Worm (Caenorhabditis elegans): Measurements from ENCODE around the gene Y32F6A.4.

Y32F6A.4 gene

ce11 chrV:10460685-10461084 is 26.8 kb upstream of the Y32F6A.4 start (continued):
- TF ChIP-seq C16A3.4 (tag; optimal IDR thresholded peaks at IDR 0.05), result no peak
- TF ChIP-seq lsy-2 (tag; optimal IDR thresholded peaks at IDR 0.05), result peak in 1 of 2 experiments; percentile 29
- no peak; the same call in 1 of the 2 replicates for TF ChIP-seq nhr-19 (GFP tag; conservative IDR thresholded peaks at IDR 0.05)
- TF ChIP-seq efl-1 (optimal IDR thresholded peaks at IDR 0.05), result no peak
- TF ChIP-seq efl-1 (GFP tag; optimal IDR thresholded peaks at IDR 0.05 in 1 of 2), result no peak
- peak; percentile 24; the same call in 1 of the 2 replicates for TF ChIP-seq grh-1 (GFP tag; IDR thresholded peaks at IDR 0.05)
- TF ChIP-seq jun-1 (tag; optimal IDR thresholded peaks at IDR 0.05), result no peak
- TF ChIP-seq nhr-77 (tag; optimal IDR thresholded peaks at IDR 0.05), result no peak
- TF ChIP-seq blmp-1 (tag; optimal IDR thresholded peaks at IDR 0.05), result peak; percentile 70
- TF ChIP-seq egl-27 (tag; optimal IDR thresholded peaks at IDR 0.05), result no peak
- peak; percentile 90 for TF ChIP-seq nhr-85 (tag)
- no peak for TF ChIP-seq ztf-4 (tag; optimal IDR thresholded peaks at IDR 0.05)
- no peak for TF ChIP-seq zip-4 (GFP tag; optimal IDR thresholded peaks at IDR 0.05)
- no peak for TF ChIP-seq ama-1 (optimal IDR thresholded peaks at IDR 0.05)
- no peak for TF ChIP-seq fkh-4 (tag; optimal IDR thresholded peaks at IDR 0.05; ENCODE audit: borderline replicate concordance)
- no peak for TF ChIP-seq xbp-1 (tag; optimal IDR thresholded peaks at IDR 0.05)
- TF ChIP-seq swsn-7 (tag; optimal IDR thresholded peaks at IDR 0.05), result no peak
- no peak for TF ChIP-seq nhr-84 (tag; optimal IDR thresholded peaks at IDR 0.05)
- no peak for TF ChIP-seq nhr-76 (tag; optimal IDR thresholded peaks at IDR 0.05)
- no peak for TF ChIP-seq C34B4.2 (tag; optimal IDR thresholded peaks at IDR 0.05)
- no peak for TF ChIP-seq lin-39 (tag; optimal IDR thresholded peaks at IDR 0.05)
- no peak for TF ChIP-seq nhr-47 (tag; optimal IDR thresholded peaks at IDR 0.05)
- TF ChIP-seq snu-23 (GFP tag; optimal IDR thresholded peaks at IDR 0.05), result peak; percentile 30
- TF ChIP-seq pag-3 (tag; optimal IDR thresholded peaks at IDR 0.05; ENCODE audit: borderline replicate concordance, insufficient read depth), result no peak
- TF ChIP-seq nhr-12 (tag; optimal IDR thresholded peaks at IDR 0.05), result no peak
- TF ChIP-seq mef-2 (tag; optimal IDR thresholded peaks at IDR 0.05), result no peak
- TF ChIP-seq sup-37 (GFP tag; optimal IDR thresholded peaks at IDR 0.05), result no peak
- no peak for TF ChIP-seq hpl-2 (GFP tag; optimal IDR thresholded peaks at IDR 0.05)
- no peak for TF ChIP-seq pax-3 (tag; optimal IDR thresholded peaks at IDR 0.05)
- no peak for TF ChIP-seq lir-3 (tag; optimal IDR thresholded peaks at IDR 0.05; ENCODE audit: poor library complexity)
- no peak for TF ChIP-seq efl-3 (GFP tag; optimal IDR thresholded peaks at IDR 0.05)
- TF ChIP-seq Y116A8C.19 (tag; optimal IDR thresholded peaks at IDR 0.05; ENCODE audit: borderline replicate concordance), result no peak
- TF ChIP-seq nhr-237 (tag; optimal IDR thresholded peaks at IDR 0.05), result no peak
- TF ChIP-seq fkh-8 (tag; optimal IDR thresholded peaks at IDR 0.05), result no peak
- TF ChIP-seq snpc-4 (tag; optimal IDR thresholded peaks at IDR 0.05), result no peak
- peak in 3 of 6 experiments; percentile 25 to 86 (median 69) for TF ChIP-seq elt-3 (tag; optimal IDR thresholded peaks at IDR 0.05)
- no peak for TF ChIP-seq F16B12.6 (tag; optimal IDR thresholded peaks at IDR 0.05)
- TF ChIP-seq dpl-1 (GFP tag; optimal IDR thresholded peaks at IDR 0.05), result no peak
- no peak for TF ChIP-seq lin-15B (tag; optimal IDR thresholded peaks at IDR 0.05)
- no peak for TF ChIP-seq aly-2 (tag; optimal IDR thresholded peaks at IDR 0.05)
- no peak for TF ChIP-seq C04F5.9 (tag; optimal IDR thresholded peaks at IDR 0.05)
- no peak for TF ChIP-seq irx-1 (tag; optimal IDR thresholded peaks at IDR 0.05)
- no peak for TF ChIP-seq ces-1 (GFP tag; optimal IDR thresholded peaks at IDR 0.05)
- no peak for TF ChIP-seq ceh-82 (tag; optimal IDR thresholded peaks at IDR 0.05)
- TF ChIP-seq mab-9 (GFP tag; IDR thresholded peaks at IDR 0.05), result no peak
- no peak for TF ChIP-seq elt-2 (tag; optimal IDR thresholded peaks at IDR 0.05)
- no peak for TF ChIP-seq pqm-1 (tag; optimal IDR thresholded peaks at IDR 0.05)
- TF ChIP-seq nhr-11 (tag; optimal IDR thresholded peaks at IDR 0.05), result no peak
- TF ChIP-seq zag-1 (tag; optimal IDR thresholded peaks at IDR 0.05), result no peak
- TF ChIP-seq fkh-10 (GFP tag; optimal IDR thresholded peaks at IDR 0.05), result no peak
- no peak for TF ChIP-seq sptf-1 (tag; optimal IDR thresholded peaks at IDR 0.05)
- no peak for TF ChIP-seq tlp-1 (tag; optimal IDR thresholded peaks at IDR 0.05)
- TF ChIP-seq nhr-71 (tag; optimal IDR thresholded peaks at IDR 0.05), result peak; percentile 37
